Fruit fly (Drosophila melanogaster): ENCODE results near the gene Arp5.

Arp5 gene

DNA sequence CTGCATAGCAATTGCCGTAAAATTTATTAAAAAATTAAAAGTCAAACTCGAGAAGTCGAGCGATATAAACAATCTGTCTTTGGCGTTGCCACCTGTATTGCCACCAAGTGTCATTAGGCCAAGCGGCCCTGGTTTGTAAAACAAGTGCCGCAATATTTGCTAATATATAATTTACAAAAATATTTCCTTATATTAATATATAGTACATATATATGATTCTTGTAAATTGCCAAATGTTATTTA, 18.2 kb upstream of the Arp5 start, which contains the start of the genes CG7215 and Prx5 (continued):
- TF ChIP-seq Nf-YC (tag; optimal IDR thresholded peaks at IDR 0.05) (no peak), CG2875 (GFP tag; optimal IDR thresholded peaks at IDR 0.05) (no peak), ap (GFP tag; IDR thresholded peaks at IDR 0.05) (no peak), sc (optimal IDR thresholded peaks at IDR 0.05) (no peak), sc (GFP tag; optimal IDR thresholded peaks at IDR 0.05) (no peak), CG6175 (GFP tag; IDR thresholded peaks at IDR 0.05) (no peak), Ets65A (GFP tag) (no peak), CG5180 (GFP tag; optimal IDR thresholded peaks at IDR 0.05) (no peak), vvl (GFP tag; IDR thresholded peaks at IDR 0.05) (peak; percentile 7; the same call in 1 of the 2 replicates), D19A (tag; optimal IDR thresholded peaks at IDR 0.05) (peak; percentile 18), Rfx (GFP tag; IDR thresholded peaks at IDR 0.05) (peak; percentile 12; the same call in 1 of the 2 replicates), dm (GFP tag; optimal IDR thresholded peaks at IDR 0.05) (no peak), pfk (GFP tag; optimal IDR thresholded peaks at IDR 0.05) (no peak), CG1832 (GFP tag; optimal IDR thresholded peaks at IDR 0.05) (no peak), CG14050 (GFP tag; IDR thresholded peaks at IDR 0.05) (no peak), Ptx1 (GFP tag; IDR thresholded peaks at IDR 0.05) (peak; percentile 31; the same call in 1 of the 2 replicates), CG14860 (GFP tag; IDR thresholded peaks at IDR 0.05; ENCODE audit: partially characterized antibody) (no peak), MBD-R2 (GFP tag; IDR thresholded peaks at IDR 0.05) (peak; percentile 15; the same call in 1 of the 2 replicates), CG1603 (tag; optimal IDR thresholded peaks at IDR 0.05) (no peak), CG32767 (GFP tag; IDR thresholded peaks at IDR 0.05) (no peak), CTCF (GFP tag; optimal IDR thresholded peaks at IDR 0.05) (no peak), BEAF-32 (GFP tag; optimal IDR thresholded peaks at IDR 0.05) (no peak), dmrt99B (tag; optimal IDR thresholded peaks at IDR 0.05) (no peak), stc (GFP tag; IDR thresholded peaks at IDR 0.05) (no peak), Fer3 (tag; optimal IDR thresholded peaks at IDR 0.05) (no peak), vnd (GFP tag; IDR thresholded peaks at IDR 0.05; ENCODE audit: partially characterized antibody) (no peak), Gug (GFP tag; IDR thresholded peaks at IDR 0.05) (peak; percentile 48; the same call in 2 of the 4 replicates), bbx (GFP tag; IDR thresholded peaks at IDR 0.05; ENCODE audit: partially characterized antibody) (no peak), Atf-2 (GFP tag; optimal IDR thresholded peaks at IDR 0.05) (no peak), E2f2 (GFP tag; IDR thresholded peaks at IDR 0.05) (peak; percentile 9; the same call in 1 of the 2 replicates), CG32532 (GFP tag; IDR thresholded peaks at IDR 0.05) (no peak), CG13894 (tag; optimal IDR thresholded peaks at IDR 0.05) (no peak), MTF-1 (GFP tag; optimal IDR thresholded peaks at IDR 0.05; ENCODE audit: borderline replicate concordance) (no peak), Stat92E (GFP tag; optimal IDR thresholded peaks at IDR 0.05) (no peak), odd (GFP tag; optimal IDR thresholded peaks at IDR 0.05) (no peak), CG31224 (GFP tag; IDR thresholded peaks at IDR 0.05) (no peak), NFAT (GFP tag; IDR thresholded peaks at IDR 0.05) (peak; percentile 25; the same call in 1 of the 2 replicates), dati (GFP tag; IDR thresholded peaks at IDR 0.05) (no peak), da (GFP tag; optimal IDR thresholded peaks at IDR 0.05) (no peak)

DNA sequence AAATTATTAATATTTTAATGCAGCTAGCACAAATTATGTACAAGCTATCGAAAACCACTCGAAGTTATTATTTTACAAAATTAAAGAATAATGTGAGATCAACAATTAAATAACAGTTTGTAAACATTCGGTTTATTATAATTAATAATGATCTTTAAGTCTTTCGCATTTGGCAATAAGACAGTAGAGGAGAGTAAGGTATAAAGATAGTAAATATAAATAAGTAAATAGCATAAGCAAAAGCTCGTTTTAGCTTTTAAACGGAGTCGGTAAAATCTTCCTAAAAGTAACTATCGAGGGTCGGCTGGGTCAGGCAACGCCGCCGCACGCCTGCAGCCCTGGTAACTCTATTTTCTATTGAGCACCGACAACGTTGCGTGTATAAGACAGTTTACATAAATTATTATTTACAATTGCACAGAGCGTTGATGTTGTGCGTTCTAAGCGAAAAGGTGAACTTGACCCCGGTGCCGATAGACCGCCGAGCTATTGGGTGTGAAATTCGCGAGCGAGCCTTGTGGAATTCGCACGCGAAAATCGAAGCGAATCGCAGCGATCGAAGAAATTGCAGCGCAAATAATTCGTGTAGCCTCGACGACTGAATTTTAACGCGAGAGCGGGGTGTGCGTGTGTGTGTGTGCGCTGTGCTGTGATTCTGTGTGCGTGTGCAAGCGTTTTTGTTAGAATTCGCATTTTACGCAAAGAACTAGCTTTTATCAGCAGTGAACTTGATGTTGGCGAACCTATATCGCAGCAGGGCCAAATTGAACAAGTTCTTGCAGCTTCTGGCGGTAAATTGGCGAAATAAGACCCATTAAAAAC, 17.7 kb upstream of the Arp5 start, which contains the start of gene wrd:
Gene wrd, plus strand, starts transcription at position 342 of the 822 bp plus-strand sequence.
- TF ChIP-seq CG31441 (GFP tag; IDR thresholded peaks at IDR 0.05) (peak; percentile 27; the same call in 1 of the 2 replicates), hbn (GFP tag; IDR thresholded peaks at IDR 0.05; ENCODE audit: partially characterized antibody) (no peak), gcm2 (GFP tag; optimal IDR thresholded peaks at IDR 0.05) (no peak), disco-r (GFP tag; optimal IDR thresholded peaks at IDR 0.05) (no peak), CG2678 (tag; optimal IDR thresholded peaks at IDR 0.05) (peak; percentile 47), so (GFP tag; IDR thresholded peaks at IDR 0.05) (no peak), CG4820 (GFP tag; optimal IDR thresholded peaks at IDR 0.05) (no peak), jing (GFP tag; optimal IDR thresholded peaks at IDR 0.05) (no peak), CG12942 (GFP tag; optimal IDR thresholded peaks at IDR 0.05) (no peak), CG6175 (GFP tag; IDR thresholded peaks at IDR 0.05) (no peak), Ets97D (GFP tag; optimal IDR thresholded peaks at IDR 0.05) (no peak), Neu2 (GFP tag; optimal IDR thresholded peaks at IDR 0.05; ENCODE audit: borderline replicate concordance) (no peak), CG17912 (GFP tag; optimal IDR thresholded peaks at IDR 0.05) (no peak), Adf1 (GFP tag; IDR thresholded peaks at IDR 0.05) (no peak), CG12659 (GFP tag; optimal IDR thresholded peaks at IDR 0.05) (peak; percentile 30)
